Fruit fly (Drosophila melanogaster) whole organism, embryonic: Measurements from ENCODE around the gene Sema5c.

Experiments used
- Ada2b ChIP-seq: fragments of 200-800 bp; sonication (Bioruptor generic); IDR thresholded peaks from 2 replicates; pipeline ENCODE4 v1.3.6; 2022; ENCODE audit warnings: missing biosample characterization, missing genetic modification characterization
- Antp ChIP-seq: fragments of 200-800 bp; sonication (Bioruptor generic); optimal IDR thresholded peaks from 3 replicates; lab custom pipeline; 2016; ENCODE audit warnings: missing biosample characterization, missing genetic modification characterization
- CG10274 ChIP-seq: fragments of 200-800 bp; sonication (Bioruptor generic); optimal IDR thresholded peaks from 3 replicates; lab custom pipeline; 2017; ENCODE audit warnings: missing biosample characterization, mild to moderate bottlenecking, missing genetic modification characterization
- CG11093 ChIP-seq: fragments of 200-800 bp; sonication (Bioruptor generic); IDR thresholded peaks from 3 replicates; pipeline ENCODE4 v1.3.6; 2022; ENCODE audit warnings: missing biosample characterization, missing genetic modification characterization
- CG13424 ChIP-seq: fragments of 200-800 bp; sonication (Bioruptor generic); optimal IDR thresholded peaks from 2 replicates; lab custom pipeline; 2019; ENCODE audit warnings: missing biosample characterization, mild to moderate bottlenecking, missing genetic modification characterization, moderate library complexity
- CG14667 ChIP-seq: fragments of 200-800 bp; sonication (Bioruptor generic); IDR thresholded peaks from 2 replicates; pipeline ENCODE4 v1.3.6; 2022; ENCODE audit warnings: missing biosample characterization, missing genetic modification characterization
- CG14710 ChIP-seq: fragments of 200-800 bp; sonication (Bioruptor generic); optimal IDR thresholded peaks from 3 replicates; lab custom pipeline; 2019; ENCODE audit warnings: missing biosample characterization, mild to moderate bottlenecking, missing genetic modification characterization, moderate library complexity
- CG15601 ChIP-seq: fragments of 200-800 bp; sonication (Bioruptor generic); optimal IDR thresholded peaks from 3 replicates; lab custom pipeline; 2019; ENCODE audit warnings: missing biosample characterization, mild to moderate bottlenecking, missing genetic modification characterization, moderate library complexity
- CG1602 ChIP-seq: fragments of 200-800 bp; sonication (Bioruptor generic); optimal IDR thresholded peaks from 3 replicates; lab custom pipeline; 2016; ENCODE audit warnings: missing biosample characterization, missing genetic modification characterization
- CG16815 ChIP-seq: fragments of 200-800 bp; sonication (Bioruptor generic); optimal IDR thresholded peaks from 3 replicates; lab custom pipeline; 2017; ENCODE audit warnings: missing biosample characterization, mild to moderate bottlenecking, missing genetic modification characterization
- CG17359 ChIP-seq: fragments of 200-800 bp; sonication (Bioruptor generic); optimal IDR thresholded peaks from 3 replicates; lab custom pipeline; 2018; ENCODE audit warnings: missing biosample characterization, mild to moderate bottlenecking, missing genetic modification characterization, moderate library complexity
- CG17612 ChIP-seq: fragments of 200-800 bp; sonication (Bioruptor generic); IDR thresholded peaks from 2 replicates; pipeline ENCODE4 v1.3.6; 2022; ENCODE audit warnings: missing biosample characterization, missing genetic modification characterization
- CG2678 ChIP-seq: fragments of 200-800 bp; sonication (Bioruptor generic); optimal IDR thresholded peaks from 3 replicates; lab custom pipeline; 2019; ENCODE audit warnings: missing biosample characterization, mild to moderate bottlenecking, missing genetic modification characterization, moderate library complexity
- CG2875 ChIP-seq: fragments of 200-800 bp; sonication (Bioruptor generic); optimal IDR thresholded peaks from 2 replicates; lab custom pipeline; 2017; ENCODE audit warnings: missing biosample characterization, mild to moderate bottlenecking, missing genetic modification characterization, missing genetic modification reagents
- CG30403 ChIP-seq: fragments of 200-800 bp; sonication (Bioruptor generic); optimal IDR thresholded peaks from 3 replicates; lab custom pipeline; 2016; ENCODE audit warnings: missing biosample characterization, missing genetic modification characterization
- CG4424 ChIP-seq: fragments of 200-800 bp; sonication (Bioruptor generic); optimal IDR thresholded peaks from 3 replicates; lab custom pipeline; 2016; ENCODE audit warnings: missing biosample characterization, missing genetic modification characterization
- CG4820 ChIP-seq: fragments of 200-800 bp; sonication (Bioruptor generic); optimal IDR thresholded peaks from 3 replicates; lab custom pipeline; 2016; ENCODE audit warnings: missing biosample characterization, missing genetic modification characterization
- CG6765 ChIP-seq: fragments of 200-800 bp; sonication (Bioruptor generic); optimal IDR thresholded peaks from 3 replicates; lab custom pipeline; 2017; ENCODE audit warnings: missing biosample characterization, mild to moderate bottlenecking, missing genetic modification characterization
- CG7556 ChIP-seq: fragments of 200-800 bp; sonication (Bioruptor generic); optimal IDR thresholded peaks from 2 replicates; lab custom pipeline; 2017; ENCODE audit warnings: missing biosample characterization, mild to moderate bottlenecking, missing genetic modification characterization
- CG8281 ChIP-seq: fragments of 200-800 bp; sonication (Bioruptor generic); optimal IDR thresholded peaks from 2 replicates; lab custom pipeline; 2018; ENCODE audit warnings: missing biosample characterization, mild to moderate bottlenecking, missing genetic modification characterization, moderate library complexity
- CG9727 ChIP-seq: fragments of 200-800 bp; sonication (Bioruptor generic); optimal IDR thresholded peaks from 3 replicates; lab custom pipeline; 2017; ENCODE audit warnings: missing biosample characterization, mild to moderate bottlenecking, missing genetic modification characterization
- Chrac-16 ChIP-seq: fragments of 200-800 bp; sonication (Bioruptor generic); optimal IDR thresholded peaks from 3 replicates; lab custom pipeline; 2016; ENCODE audit warnings: missing biosample characterization, missing genetic modification characterization
- Fer2 ChIP-seq: fragments of 200-800 bp; sonication (Bioruptor generic); optimal IDR thresholded peaks from 2 replicates; lab custom pipeline; 2018; ENCODE audit warnings: missing biosample characterization, mild to moderate bottlenecking, missing genetic modification characterization, moderate library complexity
- Hr3 ChIP-seq: fragments of 200-800 bp; sonication (Bioruptor generic); optimal IDR thresholded peaks from 3 replicates; lab custom pipeline; 2016; ENCODE audit warnings: missing biosample characterization, missing genetic modification characterization
- Kr ChIP-seq: fragments of 200-800 bp; sonication (Bioruptor generic); optimal IDR thresholded peaks from 2 replicates; lab custom pipeline; 2017; ENCODE audit warnings: missing biosample characterization, mild to moderate bottlenecking, missing genetic modification characterization
- Nf-YB ChIP-seq: fragments of 200-800 bp; sonication (Bioruptor generic); optimal IDR thresholded peaks from 3 replicates; lab custom pipeline; 2019; ENCODE audit warnings: missing biosample characterization, mild to moderate bottlenecking, missing genetic modification characterization, moderate library complexity
- PHDP ChIP-seq: fragments of 200-800 bp; sonication (Bioruptor generic); optimal IDR thresholded peaks from 3 replicates; lab custom pipeline; 2018; ENCODE audit warnings: missing biosample characterization, mild to moderate bottlenecking, missing genetic modification characterization, moderate library complexity
- Sin3A ChIP-seq: fragments of >200 bp; optimal IDR thresholded peaks from 2 replicates; lab custom pipeline; 2018
- Sry-δ ChIP-seq: fragments of 200-800 bp; sonication (Bioruptor generic); optimal IDR thresholded peaks from 2 replicates; lab custom pipeline; 2016; ENCODE audit warnings: missing biosample characterization, missing genetic modification characterization
- caup ChIP-seq: fragments of 200-800 bp; sonication (Bioruptor generic); optimal IDR thresholded peaks from 3 replicates; lab custom pipeline; 2017; ENCODE audit warnings: missing biosample characterization, mild to moderate bottlenecking, missing genetic modification characterization, moderate library complexity; ENCODE audit not compliant: severe bottlenecking
- ems ChIP-seq: fragments of 200-800 bp; sonication (Bioruptor generic); optimal IDR thresholded peaks from 3 replicates; lab custom pipeline; 2016; ENCODE audit warnings: missing biosample characterization, missing genetic modification characterization
- fu2 ChIP-seq: fragments of 200-800 bp; sonication (Bioruptor generic); optimal IDR thresholded peaks from 2 replicates; lab custom pipeline; 2016; ENCODE audit warnings: missing biosample characterization, missing genetic modification characterization
- gem ChIP-seq: fragments of 200-800 bp; sonication (Bioruptor generic); optimal IDR thresholded peaks from 2 replicates; lab custom pipeline; 2019; ENCODE audit warnings: missing biosample characterization, mild to moderate bottlenecking, missing genetic modification characterization, moderate library complexity
- grn ChIP-seq: fragments of 200-800 bp; sonication (Bioruptor generic); optimal IDR thresholded peaks from 3 replicates; lab custom pipeline; 2017; ENCODE audit warnings: missing biosample characterization, missing genetic modification characterization
- hkb ChIP-seq, 2 experiments: fragments of 200-800 bp in 1 of 2; fragments of >200 bp in 1 of 2; sonication (Bioruptor generic) in 1 of 2; IDR thresholded peaks in 1 of 2; optimal IDR thresholded peaks in 1 of 2; 2 replicates each; pipeline versions ENCODE4 v1.3.6 to Lab custom; 2017 to 2022; ENCODE audit warnings: missing biosample characterization in 1 of 2, missing genetic modification characterization in 1 of 2
- insv ChIP-seq, 2 experiments: fragments of 200-800 bp; sonication (Bioruptor generic); optimal IDR thresholded peaks; 3 replicates each; lab custom pipeline; 2016 to 2018; ENCODE audit warnings: missing biosample characterization in 2 of 2, missing genetic modification characterization in 2 of 2
- jing ChIP-seq: fragments of 200-800 bp; sonication (Bioruptor generic); optimal IDR thresholded peaks from 2 replicates; lab custom pipeline; 2018; ENCODE audit warnings: missing biosample characterization, mild to moderate bottlenecking, missing genetic modification characterization
- kay ChIP-seq: fragments of 200-800 bp; sonication (Bioruptor generic); optimal IDR thresholded peaks from 2 replicates; lab custom pipeline; 2016; ENCODE audit warnings: missing biosample characterization, missing genetic modification characterization
- maf-S ChIP-seq: fragments of 200-800 bp; sonication (Bioruptor generic); optimal IDR thresholded peaks from 2 replicates; lab custom pipeline; 2016; ENCODE audit warnings: missing biosample characterization, missing genetic modification characterization
- mld ChIP-seq: fragments of 200-800 bp; sonication (Bioruptor generic); IDR thresholded peaks from 3 replicates; pipeline ENCODE4 v1.3.6; 2022; ENCODE audit warnings: missing biosample characterization, missing genetic modification characterization; ENCODE audit not compliant: partially characterized antibody
- nau ChIP-seq: fragments of 200-800 bp; sonication (Bioruptor generic); optimal IDR thresholded peaks from 3 replicates; lab custom pipeline; 2017; ENCODE audit warnings: missing biosample characterization, mild to moderate bottlenecking, missing genetic modification characterization, missing genetic modification reagents
- nerfin-2 ChIP-seq: fragments of 200-800 bp; sonication (Bioruptor generic); IDR thresholded peaks from 2 replicates; pipeline ENCODE4 v1.3.6; 2022; ENCODE audit warnings: missing biosample characterization, missing genetic modification characterization; ENCODE audit not compliant: partially characterized antibody
- peb ChIP-seq: fragments of 200-800 bp; sonication (Bioruptor generic); IDR thresholded peaks from 2 replicates; pipeline ENCODE4 v1.3.6; 2022; ENCODE audit warnings: missing biosample characterization, missing genetic modification characterization
- pnt ChIP-seq: fragments of 200-800 bp; sonication (Bioruptor generic); optimal IDR thresholded peaks from 3 replicates; lab custom pipeline; 2016; ENCODE audit warnings: missing biosample characterization, missing genetic modification characterization
- repo ChIP-seq: fragments of 200-800 bp; sonication (Bioruptor generic); optimal IDR thresholded peaks from 2 replicates; lab custom pipeline; 2016; ENCODE audit warnings: missing biosample characterization, missing genetic modification characterization
- scrt ChIP-seq: fragments of 200-800 bp; sonication (Bioruptor generic); optimal IDR thresholded peaks from 2 replicates; lab custom pipeline; 2018; ENCODE audit warnings: missing biosample characterization, mild to moderate bottlenecking, missing genetic modification characterization, moderate library complexity
- sisA ChIP-seq: fragments of 200-800 bp; sonication (Bioruptor generic); IDR thresholded peaks from 2 replicates; pipeline ENCODE4 v1.3.6; 2022; ENCODE audit warnings: missing biosample characterization, missing genetic modification characterization
- tap ChIP-seq: fragments of 200-800 bp; optimal IDR thresholded peaks from 3 replicates; lab custom pipeline; 2019; ENCODE audit warnings: missing biosample characterization, mild to moderate bottlenecking, missing genetic modification characterization, moderate library complexity
- vvl ChIP-seq: fragments of 200-800 bp; sonication (Bioruptor generic); IDR thresholded peaks from 2 replicates; pipeline ENCODE4 v1.3.6; 2022; ENCODE audit warnings: missing biosample characterization, missing genetic modification characterization
- zf30C ChIP-seq: fragments of 200-800 bp; sonication (Bioruptor generic); optimal IDR thresholded peaks from 3 replicates; lab custom pipeline; 2018; ENCODE audit warnings: missing biosample characterization, mild to moderate bottlenecking, missing genetic modification characterization

Gene Sema5c

dm6 chr3L:12053695-12054094, 27.9 kb downstream of the Sema5c start (continued):
- no peak for TF ChIP-seq CG10274 (GFP tag; lab: Kevin White, UChicago)
- TF ChIP-seq CG11093 (GFP tag; lab: Robert Waterston, UW) = 0 out of 3 replicates have a peak, but pooled peaks have one; percentile 45
- peak; percentile 40; the same call in 1 of the 3 replicates for TF ChIP-seq mld
- peak; percentile 11 for TF ChIP-seq grn (GFP tag; lab: Kevin White, UChicago)
- TF ChIP-seq Antp = peak; percentile 46
- TF ChIP-seq CG17359 = peak; percentile 51
- TF ChIP-seq PHDP = peak; percentile 17
- no peak for TF ChIP-seq CG13424 (tag; lab: Kevin White, UChicago)
- no peak for TF ChIP-seq Nf-YB (GFP tag; lab: Kevin White, UChicago)
- TF ChIP-seq insv (GFP tag; optimal IDR thresholded peaks at IDR 0.05; lab: Kevin White, UChicago) = no peak
- peak; percentile 77 for TF ChIP-seq CG4820
- TF ChIP-seq CG1602 (GFP tag; lab: Kevin White, UChicago) = peak; percentile 2
- TF ChIP-seq fu2 (GFP tag; lab: Kevin White, UChicago) = no peak
- TF ChIP-seq CG6765 (GFP tag; lab: Kevin White, UChicago) = no peak
- TF ChIP-seq Hr3 (GFP tag; lab: Kevin White, UChicago) = no peak
- TF ChIP-seq Chrac-16 (GFP tag; lab: Kevin White, UChicago) = peak; percentile 13
- peak; percentile 63 for TF ChIP-seq tap
- peak; percentile 22 for TF ChIP-seq CG15601 (tag; lab: Kevin White, UChicago)
- peak; percentile 30 for TF ChIP-seq CG2678 (tag; lab: Kevin White, UChicago)
- peak; percentile 74 for TF ChIP-seq gem (tag; lab: Kevin White, UChicago)
- no peak for TF ChIP-seq Sin3A (lab: Kevin White, UChicago)
- peak; percentile 37 for TF ChIP-seq Sry-δ (GFP tag; lab: Kevin White, UChicago)
- peak; percentile 4 for TF ChIP-seq maf-S
- no peak for TF ChIP-seq Kr (GFP tag; lab: Kevin White, UChicago)
- TF ChIP-seq repo (GFP tag; lab: Kevin White, UChicago) = peak; percentile 2
- peak; percentile 24 for TF ChIP-seq CG16815 (GFP tag; lab: Kevin White, UChicago)
- no peak for TF ChIP-seq caup
- peak; percentile 32 for TF ChIP-seq kay (GFP tag; lab: Kevin White, UChicago)
- TF ChIP-seq nau (GFP tag; lab: Kevin White, UChicago) = peak; percentile 40
- TF ChIP-seq vvl = peak; percentile 31
- peak; percentile 5 for TF ChIP-seq CG7556 (GFP tag; lab: Kevin White, UChicago)
- TF ChIP-seq CG30403 = peak; percentile 51
- TF ChIP-seq CG14667 = peak; percentile 24; the same call in 1 of the 2 replicates
- peak; percentile 52 for TF ChIP-seq Ada2b (GFP tag; lab: Robert Waterston, UW)
- TF ChIP-seq peb (GFP tag; lab: Robert Waterston, UW) = peak; percentile 43; the same call in 1 of the 2 replicates
- TF ChIP-seq zf30C (GFP tag; lab: Kevin White, UChicago) = no peak
- no peak for TF ChIP-seq scrt (GFP tag; lab: Kevin White, UChicago)
- TF ChIP-seq CG8281 (tag; lab: Kevin White, UChicago) = no peak
- peak; percentile 55 for TF ChIP-seq CG9727
- TF ChIP-seq pnt (GFP tag; lab: Kevin White, UChicago) = peak; percentile 36
- TF ChIP-seq sisA (GFP tag; lab: Robert Waterston, UW) = no peak
- TF ChIP-seq CG17612 = no peak
- peak; percentile 34 for TF ChIP-seq CG4424
- peak; percentile 39 for TF ChIP-seq jing
- TF ChIP-seq ems (GFP tag; lab: Kevin White, UChicago) = peak; percentile 54
- TF ChIP-seq nerfin-2 (GFP tag; lab: Robert Waterston, UW) = no peak
- TF ChIP-seq CG2875 (GFP tag; lab: Kevin White, UChicago) = peak; percentile 44
- TF ChIP-seq CG14710 (tag; lab: Kevin White, UChicago) = peak; percentile 82
- TF ChIP-seq Fer2 (tag; lab: Kevin White, UChicago) = no peak
- no peak for TF ChIP-seq hkb (optimal IDR thresholded peaks at IDR 0.05; lab: Kevin White, UChicago)
- peak; percentile 56; the same call in 1 of the 2 replicates for TF ChIP-seq hkb (GFP tag; IDR thresholded peaks at IDR 0.05; lab: Robert Waterston, UW)
